Worm (Caenorhabditis elegans) whole organism, young adult: ENCODE measurements around the gene panl-3.
A peak's percentile ranks its signal among the peaks of the same experiment; 100 is the strongest.

ENCODE experiments used
- B0336.3 ChIP-seq: fragments of 200-800 bp; sonication (Bioruptor generic); IDR thresholded peaks from 2 replicates; pipeline ENCODE4 v1.3.6; 2022; ENCODE audit warnings: missing genetic modification characterization, missing compliant biosample characterization
- F10E7.11 ChIP-seq: sonication (generic microtip); optimal IDR thresholded peaks from 2 replicates; lab custom pipeline; 2017; ENCODE audit warnings: mild to moderate bottlenecking, missing genetic modification characterization, moderate library complexity, missing compliant biosample characterization
- F22D6.2 ChIP-seq: sonication (generic microtip); optimal IDR thresholded peaks from 2 replicates; lab custom pipeline; 2016; ENCODE audit warnings: mild to moderate bottlenecking, missing genetic modification characterization, missing compliant biosample characterization
- F23B12.7 ChIP-seq: sonication (generic microtip); optimal IDR thresholded peaks from 2 replicates; lab custom pipeline; 2017; ENCODE audit warnings: missing genetic modification characterization, mild to moderate bottlenecking, missing compliant biosample characterization, antibody characterized with exemption, moderate library complexity; ENCODE audit not compliant: insufficient read depth
- F33H1.4 ChIP-seq: fragments of 200-800 bp; sonication (Bioruptor generic); IDR thresholded peaks from 2 replicates; pipeline ENCODE4 v1.3.6; 2022; ENCODE audit warnings: missing genetic modification reagents, missing genetic modification characterization, missing compliant biosample characterization
- F39B2.1 ChIP-seq: fragments of 200-800 bp; sonication (Bioruptor generic); IDR thresholded peaks from 2 replicates; pipeline ENCODE4 v1.3.6; 2022; ENCODE audit warnings: missing genetic modification reagents, missing genetic modification characterization, missing compliant biosample characterization
- F49E8.2 ChIP-seq: sonication (generic microtip); optimal IDR thresholded peaks from 3 replicates; lab custom pipeline; 2017; ENCODE audit warnings: missing genetic modification characterization, mild to moderate bottlenecking, missing compliant biosample characterization, antibody characterized with exemption, moderate library complexity; ENCODE audit not compliant: insufficient read depth
- F57C9.4 ChIP-seq: sonication (generic microtip); optimal IDR thresholded peaks from 2 replicates; lab custom pipeline; 2017; ENCODE audit warnings: mild to moderate bottlenecking, missing genetic modification characterization, missing compliant biosample characterization
- Y53G8AR.9 ChIP-seq: fragments of 200-800 bp; sonication (Bioruptor generic); conservative IDR thresholded peaks from 2 replicates; pipeline ENCODE4 v1.3.6; 2022; ENCODE audit warnings: missing genetic modification reagents, missing genetic modification characterization, missing compliant biosample characterization
- Y95B8A.8 ChIP-seq: fragments of 200-800 bp; sonication (Bioruptor generic); IDR thresholded peaks from 2 replicates; pipeline ENCODE4 v1.3.6; 2022; ENCODE audit warnings: missing genetic modification reagents, missing genetic modification characterization, missing compliant biosample characterization
- ZK185.1 ChIP-seq: sonication (generic microtip); optimal IDR thresholded peaks from 2 replicates; lab custom pipeline; 2016; ENCODE audit warnings: mild to moderate bottlenecking, missing genetic modification characterization, missing compliant biosample characterization; ENCODE audit not compliant: poor library complexity, severe bottlenecking
- ama-1 ChIP-seq, 3 experiments: fragments of 150-350 bp in 1 of 3; sonication (generic microtip) in 2 of 3; optimal IDR thresholded peaks; 2 replicates each; lab custom pipeline; 2014 to 2018; ENCODE audit warnings: missing biosample characterization in 2 of 3, missing genetic modification characterization in 2 of 3, missing genetic modification reagents in 2 of 3
- aptf-3 ChIP-seq: fragments of 200-800 bp; sonication (Bioruptor generic); IDR thresholded peaks from 2 replicates; pipeline ENCODE4 v1.3.6; 2022; ENCODE audit warnings: missing genetic modification characterization, missing compliant biosample characterization
- atf-7 ChIP-seq: sonication (generic microtip); optimal IDR thresholded peaks from 2 replicates; lab custom pipeline; 2017; ENCODE audit warnings: mild to moderate bottlenecking, missing genetic modification characterization, missing compliant biosample characterization
- attf-6 ChIP-seq: fragments of 200-800 bp; sonication (Bioruptor generic); IDR thresholded peaks from 2 replicates; pipeline ENCODE4 v1.3.6; 2022; ENCODE audit warnings: missing genetic modification reagents, missing genetic modification characterization, missing compliant biosample characterization
- ceh-100 ChIP-seq: fragments of 200-800 bp; sonication (Bioruptor generic); IDR thresholded peaks from 2 replicates; pipeline ENCODE4 v1.3.6; 2022; ENCODE audit warnings: missing genetic modification reagents, missing genetic modification characterization, missing compliant biosample characterization
- ceh-40 ChIP-seq: fragments of 200-800 bp; sonication (Bioruptor generic); IDR thresholded peaks from 2 replicates; pipeline ENCODE4 v1.3.6; 2022; ENCODE audit warnings: missing genetic modification characterization, missing compliant biosample characterization
- die-1 ChIP-seq: sonication (generic microtip); optimal IDR thresholded peaks from 2 replicates; lab custom pipeline; 2016; ENCODE audit warnings: missing genotype, mild to moderate bottlenecking, missing genetic modification characterization, missing compliant biosample characterization
- egl-18 ChIP-seq: fragments of 200-800 bp; sonication (Bioruptor generic); IDR thresholded peaks from 2 replicates; pipeline ENCODE4 v1.3.6; 2022; ENCODE audit warnings: missing genetic modification reagents, missing genetic modification characterization, missing compliant biosample characterization
- egl-44 ChIP-seq: fragments of 200-800 bp; sonication (Bioruptor generic); IDR thresholded peaks from 2 replicates; pipeline ENCODE4 v1.3.6; 2022; ENCODE audit warnings: missing genetic modification reagents, missing genetic modification characterization, missing compliant biosample characterization
- fkh-3 ChIP-seq: sonication (generic microtip); optimal IDR thresholded peaks from 2 replicates; lab custom pipeline; 2016; ENCODE audit warnings: mild to moderate bottlenecking, missing genetic modification characterization, missing compliant biosample characterization
- him-1 ChIP-seq: sonication (generic microtip); optimal IDR thresholded peaks from 2 replicates; lab custom pipeline; 2016; ENCODE audit warnings: missing genotype, missing genetic modification reagents, missing genetic modification characterization, missing compliant biosample characterization
- hmg-1.2 ChIP-seq: fragments of 200-800 bp; sonication (Bioruptor generic); IDR thresholded peaks from 2 replicates; pipeline ENCODE4 v1.3.6; 2022; ENCODE audit warnings: missing genetic modification reagents, missing genetic modification characterization, missing compliant biosample characterization
- hsf-1 ChIP-seq: fragments of 200-800 bp; sonication (Bioruptor generic); IDR thresholded peaks from 2 replicates; pipeline ENCODE4 v1.3.6; 2022; ENCODE audit warnings: missing genetic modification reagents, missing genetic modification characterization, missing compliant biosample characterization
- let-607 ChIP-seq, 2 experiments: fragments of 200-800 bp in 1 of 2; sonication (Bioruptor generic) in 1 of 2; sonication (generic microtip) in 1 of 2; optimal IDR thresholded peaks; 2 replicates each; lab custom pipeline; 2016 to 2018; ENCODE audit warnings: mild to moderate bottlenecking in 2 of 2, missing compliant biosample characterization in 2 of 2, missing genetic modification characterization in 2 of 2, moderate library complexity in 2 of 2, missing genotype in 1 of 2
- lin-26 ChIP-seq: fragments of 200-800 bp; sonication (Bioruptor generic); IDR thresholded peaks from 2 replicates; pipeline ENCODE4 v1.3.6; 2022; ENCODE audit warnings: missing genetic modification reagents, missing genetic modification characterization, missing compliant biosample characterization
- lin-35 ChIP-seq, 3 experiments: fragments of 150-350 bp in 2 of 3; sonication (generic microtip) in 1 of 3; optimal IDR thresholded peaks; 2 replicates each; lab custom pipeline; 2014 to 2018; ENCODE audit warnings: missing biosample characterization in 3 of 3, missing genetic modification characterization in 3 of 3, missing genetic modification reagents in 3 of 3
- lin-40 ChIP-seq: sonication (generic microtip); optimal IDR thresholded peaks from 2 replicates; lab custom pipeline; 2016; ENCODE audit warnings: missing genetic modification characterization, mild to moderate bottlenecking, missing compliant biosample characterization, missing genotype, missing genetic modification reagents
- lin-54 ChIP-seq: fragments of 200-800 bp; sonication (Bioruptor generic); optimal IDR thresholded peaks from 2 replicates; lab custom pipeline; 2018; ENCODE audit warnings: mild to moderate bottlenecking, missing genetic modification characterization, missing compliant biosample characterization
- madf-3 ChIP-seq: fragments of 200-800 bp; sonication (Bioruptor generic); IDR thresholded peaks from 2 replicates; pipeline ENCODE4 v1.3.6; 2022; ENCODE audit warnings: missing genetic modification reagents, missing genetic modification characterization, missing compliant biosample characterization
- madf-6 ChIP-seq: fragments of 200-800 bp; sonication (Bioruptor generic); IDR thresholded peaks from 2 replicates; pipeline ENCODE4 v1.3.6; 2022; ENCODE audit warnings: missing genetic modification reagents, missing genetic modification characterization, missing compliant biosample characterization
- mcd-1 ChIP-seq: fragments of 200-800 bp; sonication (Bioruptor generic); IDR thresholded peaks from 2 replicates; pipeline ENCODE4 v1.3.6; 2022; ENCODE audit warnings: missing genetic modification reagents, missing genetic modification characterization, missing compliant biosample characterization
- mes-4 ChIP-seq: sonication (generic microtip); optimal IDR thresholded peaks from 2 replicates; lab custom pipeline; 2016; ENCODE audit warnings: missing genotype, missing genetic modification characterization, missing compliant biosample characterization
- nfya-2 ChIP-seq: fragments of 200-800 bp; sonication (Bioruptor generic); IDR thresholded peaks from 2 replicates; pipeline ENCODE4 v1.3.6; 2022; ENCODE audit warnings: missing genetic modification reagents, missing genetic modification characterization, missing compliant biosample characterization
- nfyb-1 ChIP-seq: fragments of 200-800 bp; sonication (Bioruptor generic); IDR thresholded peaks from 2 replicates; pipeline ENCODE4 v1.3.6; 2022; ENCODE audit warnings: missing genetic modification reagents, missing genetic modification characterization, missing compliant biosample characterization
- nhr-27 ChIP-seq: fragments of 200-800 bp; sonication (Bioruptor generic); optimal IDR thresholded peaks from 2 replicates; lab custom pipeline; 2018; ENCODE audit warnings: mild to moderate bottlenecking, missing genetic modification characterization, moderate library complexity, missing compliant biosample characterization
- rcor-1 ChIP-seq: fragments of 200-800 bp; sonication (Bioruptor generic); IDR thresholded peaks from 2 replicates; pipeline ENCODE4 v1.3.6; 2022; ENCODE audit warnings: missing genetic modification reagents, missing genetic modification characterization, missing compliant biosample characterization
- rec-8 ChIP-seq, 2 experiments: sonication (generic microtip); optimal IDR thresholded peaks; 2 replicates each; lab custom pipeline; 2016; ENCODE audit warnings: mild to moderate bottlenecking in 2 of 2, missing genetic modification characterization in 2 of 2, missing genetic modification reagents in 2 of 2, missing genotype in 2 of 2, missing biosample characterization in 1 of 2, missing compliant biosample characterization in 1 of 2, moderate library complexity in 1 of 2
- repo-1 ChIP-seq: sonication (generic microtip); optimal IDR thresholded peaks from 2 replicates; lab custom pipeline; 2017; ENCODE audit warnings: mild to moderate bottlenecking, missing genetic modification characterization, missing compliant biosample characterization
- rpc-1 ChIP-seq, 2 experiments: fragments of 150-350 bp in 1 of 2; sonication (generic microtip) in 1 of 2; optimal IDR thresholded peaks; 2 replicates each; lab custom pipeline; 2014 to 2018; ENCODE audit warnings: missing biosample characterization in 1 of 2, missing genetic modification characterization in 1 of 2, missing genetic modification reagents in 1 of 2, missing genotype in 1 of 2
- sea-2 ChIP-seq: fragments of 200-800 bp; sonication (Bioruptor generic); IDR thresholded peaks from 2 replicates; pipeline ENCODE4 v1.3.6; 2022; ENCODE audit warnings: missing genetic modification characterization, missing compliant biosample characterization
- snpc-4 ChIP-seq, 5 experiments: fragments of 150-350 bp in 1 of 5; sonication (generic microtip) in 4 of 5; optimal IDR thresholded peaks; 2 replicates each; lab custom pipeline; 2014 to 2018; ENCODE audit warnings: missing genetic modification characterization in 5 of 5, missing biosample characterization in 3 of 5, antibody characterized with exemption in 2 of 5, mild to moderate bottlenecking in 2 of 5, missing compliant biosample characterization in 2 of 5, missing genotype in 2 of 5, moderate library complexity in 2 of 5, missing genetic modification reagents in 1 of 5
- tbp1 ChIP-seq: fragments of 200-800 bp; sonication (Bioruptor generic); optimal IDR thresholded peaks from 2 replicates; lab custom pipeline; 2018; ENCODE audit warnings: mild to moderate bottlenecking, missing genetic modification characterization, missing compliant biosample characterization
- tlf-1 ChIP-seq: fragments of 200-800 bp; sonication (Bioruptor generic); optimal IDR thresholded peaks from 2 replicates; lab custom pipeline; 2018; ENCODE audit warnings: mild to moderate bottlenecking, missing genetic modification characterization, missing compliant biosample characterization
- ztf-28 ChIP-seq: fragments of 200-800 bp; sonication (Bioruptor generic); IDR thresholded peaks from 2 replicates; pipeline ENCODE4 v1.3.6; 2022; ENCODE audit warnings: missing genetic modification reagents, missing genetic modification characterization, missing compliant biosample characterization

panl-3 gene

DNA sequence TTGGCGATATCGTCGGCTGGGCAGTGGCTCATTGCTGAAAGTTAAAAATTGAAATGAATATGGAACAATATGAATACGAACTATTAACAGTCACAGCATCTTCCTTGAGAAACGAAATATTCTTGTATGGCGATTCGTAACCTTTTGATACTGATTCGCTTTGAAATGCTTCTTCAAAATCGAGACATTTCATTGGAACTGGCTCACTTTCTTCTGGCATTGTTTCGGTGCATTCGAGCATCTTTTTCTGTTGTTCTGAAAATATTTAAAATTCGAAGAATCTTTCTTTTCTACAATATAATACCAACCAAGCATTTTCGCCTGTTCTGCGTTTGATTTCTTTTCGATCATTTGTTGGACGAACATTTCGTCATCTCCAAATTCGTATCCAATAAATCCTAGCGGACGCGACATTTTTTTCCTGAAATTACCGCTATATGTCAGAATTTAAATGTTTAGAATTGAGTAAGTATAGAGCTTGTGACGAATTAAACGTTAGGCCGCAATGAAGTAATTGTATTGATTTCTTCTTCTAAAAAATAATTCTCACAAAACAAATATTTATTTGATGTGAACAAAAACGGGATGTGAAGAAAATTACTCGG lies 5.6 kb downstream of the panl-3 start, which contains the start of gene lin-52:
lin-52 (minus strand) TSS at position 421 of the 605 bp plus-strand sequence.
- TF ChIP-seq ceh-100 (GFP tag; lab: Robert Waterston, UW) (0 out of 2 replicates have a peak, but pooled peaks have one; percentile 35), hsf-1 (GFP tag; lab: Robert Waterston, UW) (peak; percentile 71; the same call in 1 of the 2 replicates), ztf-28 (no peak), aptf-3 (GFP tag; lab: Robert Waterston, UW) (no peak), Y53G8AR.9 (peak; percentile 90; the same call in 1 of the 2 replicates), F22D6.2 (tag; lab: Kevin White, UChicago) (no peak), rpc-1 (optimal IDR thresholded peaks at IDR 0.05; lab: Kevin White, UChicago) (no peak), rpc-1 (tag; optimal IDR thresholded peaks at IDR 0.05; lab: Kevin White, UChicago) (no peak), B0336.3 (GFP tag; lab: Robert Waterston, UW) (peak; percentile 56; the same call in 1 of the 2 replicates), nfya-2 (GFP tag; lab: Robert Waterston, UW) (no peak), nfyb-1 (GFP tag; lab: Robert Waterston, UW) (0 out of 2 replicates have a peak, but pooled peaks have one; percentile 58), snpc-4 (GFP tag; optimal IDR thresholded peaks at IDR 0.05; lab: Kevin White, UChicago) (no peak), snpc-4 (tag; optimal IDR thresholded peaks at IDR 0.05; lab: Kevin White, UChicago) (no peak), him-1 (tag; lab: Kevin White, UChicago) (peak; percentile 9), F23B12.7 (tag; lab: Kevin White, UChicago) (no peak), nhr-27 (tag; lab: Kevin White, UChicago) (no peak), atf-7 (tag; lab: Kevin White, UChicago) (peak; percentile 51), ama-1 (optimal IDR thresholded peaks at IDR 0.05; lab: Kevin White, UChicago) (peak; percentile 79), ama-1 (GFP tag; optimal IDR thresholded peaks at IDR 0.05; lab: Kevin White, UChicago) (peak in 1 of 2 experiments; percentile 8), tlf-1 (GFP tag; lab: Kevin White, UChicago) (peak; percentile 82), hmg-1.2 (no peak), lin-54 (GFP tag; lab: Kevin White, UChicago) (peak; percentile 29), let-607 (tag; optimal IDR thresholded peaks at IDR 0.05; lab: Kevin White, UChicago) (peak in 1 of 2 experiments; percentile 11), mcd-1 (GFP tag; lab: Robert Waterston, UW) (no peak; the same call in 1 of the 2 replicates), tbp1 (GFP tag; lab: Kevin White, UChicago) (peak; percentile 11), repo-1 (tag; lab: Kevin White, UChicago) (peak; percentile 83), F10E7.11 (tag; lab: Kevin White, UChicago) (no peak), F33H1.4 (no peak), rec-8 (tag; optimal IDR thresholded peaks at IDR 0.05; lab: Kevin White, UChicago) (no peak), lin-35 (GFP tag; optimal IDR thresholded peaks at IDR 0.05; lab: Kevin White, UChicago) (peak in 1 of 3 experiments; percentile 47), rcor-1 (GFP tag; lab: Robert Waterston, UW) (peak; percentile 18; the same call in 1 of the 2 replicates), lin-26 (GFP tag; lab: Robert Waterston, UW) (no peak), madf-6 (GFP tag; lab: Robert Waterston, UW) (peak; percentile 35; the same call in 1 of the 2 replicates), attf-6 (no peak; the same call in 1 of the 2 replicates), die-1 (tag; lab: Kevin White, UChicago) (no peak), F57C9.4 (tag; lab: Kevin White, UChicago) (no peak), mes-4 (no peak), fkh-3 (tag; lab: Kevin White, UChicago) (peak; percentile 13), sea-2 (GFP tag; lab: Robert Waterston, UW) (no peak), egl-18 (GFP tag; lab: Robert Waterston, UW) (no peak), F39B2.1 (GFP tag; lab: Robert Waterston, UW) (0 out of 2 replicates have a peak, but pooled peaks have one; percentile 60), ZK185.1 (tag; lab: Kevin White, UChicago) (peak; percentile 69), egl-44 (GFP tag; lab: Robert Waterston, UW) (no peak), ceh-40 (GFP tag; lab: Robert Waterston, UW) (no peak), madf-3 (GFP tag; lab: Robert Waterston, UW) (peak; percentile 49; the same call in 1 of the 2 replicates), F49E8.2 (no peak), lin-40 (peak; percentile 24), Y95B8A.8 (GFP tag; lab: Robert Waterston, UW) (peak; percentile 52; the same call in 1 of the 2 replicates)
